Fruit fly (Drosophila melanogaster): ENCODE data around the gene mtgo.

The mtgo gene

DNA sequence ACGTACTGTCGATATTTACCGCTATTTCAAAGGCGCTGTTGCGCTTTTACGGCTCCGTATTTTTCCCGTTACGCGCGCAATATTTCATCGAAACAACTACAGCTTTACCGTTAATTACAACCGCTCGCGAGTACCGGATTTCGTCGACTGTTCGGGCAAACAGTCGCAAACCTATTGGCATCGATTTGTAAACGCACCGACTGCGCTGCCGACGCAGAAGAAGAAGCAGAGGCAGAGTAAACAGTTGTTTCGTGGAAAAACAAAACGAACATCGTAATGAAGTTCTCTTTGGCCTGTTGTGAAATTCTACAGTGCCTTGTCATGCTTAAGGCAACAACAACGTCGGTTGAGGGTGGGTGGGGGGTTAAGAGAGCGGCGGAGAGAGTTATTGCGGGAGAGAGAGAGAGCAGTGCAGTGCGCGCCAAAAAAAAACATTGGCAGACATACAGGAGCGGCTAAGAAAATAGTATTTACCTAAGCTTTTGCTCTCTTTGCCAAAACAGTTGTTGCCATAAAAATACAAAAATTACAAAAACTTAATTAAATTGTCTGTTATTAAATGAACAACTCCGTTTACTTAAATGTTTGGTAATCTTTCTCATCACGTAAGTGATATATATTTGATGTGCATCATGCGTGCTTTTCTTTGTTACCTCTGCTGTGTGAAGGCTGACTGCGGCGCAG is 12.0 kb upstream of the mtgo start, which contains the start of gene CG5953 (continued):
- peak; percentile 94 for TF ChIP-seq CG2875 (GFP tag; optimal IDR thresholded peaks at IDR 0.05)
- TF ChIP-seq CG30020 (tag; optimal IDR thresholded peaks at IDR 0.05), result peak; percentile 71
- peak; percentile 87 for TF ChIP-seq sim (GFP tag; IDR thresholded peaks at IDR 0.05)
- TF ChIP-seq vnd (GFP tag; IDR thresholded peaks at IDR 0.05; ENCODE audit: partially characterized antibody), result no peak
- peak; percentile 58; the same call in 1 of the 2 replicates for TF ChIP-seq Dip2 (GFP tag; IDR thresholded peaks at IDR 0.05)
- peak; percentile 82 for TF ChIP-seq dm (GFP tag; optimal IDR thresholded peaks at IDR 0.05)
- TF ChIP-seq Lpt (GFP tag; optimal IDR thresholded peaks at IDR 0.05), result no peak
- TF ChIP-seq slbo (GFP tag; IDR thresholded peaks at IDR 0.05), result peak; percentile 96
- TF ChIP-seq caup (GFP tag; optimal IDR thresholded peaks at IDR 0.05; ENCODE audit: severe bottlenecking), result peak; percentile 95
- TF ChIP-seq ro (GFP tag; IDR thresholded peaks at IDR 0.05), result peak; percentile 90
- peak; percentile 94 for TF ChIP-seq CG6683 (GFP tag; optimal IDR thresholded peaks at IDR 0.05)
- peak; percentile 93 for TF ChIP-seq CG4360 (GFP tag; IDR thresholded peaks at IDR 0.05)
- TF ChIP-seq bbx (GFP tag; IDR thresholded peaks at IDR 0.05; ENCODE audit: partially characterized antibody), result peak; percentile 69; the same call in 1 of the 2 replicates
- TF ChIP-seq Neu2 (GFP tag; optimal IDR thresholded peaks at IDR 0.05; ENCODE audit: borderline replicate concordance), result peak; percentile 41
- peak; percentile 85 for TF ChIP-seq CG13123 (GFP tag; optimal IDR thresholded peaks at IDR 0.05)
- TF ChIP-seq Ptx1 (GFP tag; IDR thresholded peaks at IDR 0.05), result peak; percentile 98
- peak; percentile 94 for TF ChIP-seq CG17612 (GFP tag; IDR thresholded peaks at IDR 0.05)
- TF ChIP-seq CG7786 (GFP tag; optimal IDR thresholded peaks at IDR 0.05), result peak; percentile 94
- TF ChIP-seq pan (optimal IDR thresholded peaks at IDR 0.05), result no peak
- peak in 1 of 2 experiments; percentile 98 for TF ChIP-seq pan (GFP tag; optimal IDR thresholded peaks at IDR 0.05 in 1 of 2, IDR thresholded peaks at IDR 0.05 in 1 of 2)
- no peak for TF ChIP-seq lov (optimal IDR thresholded peaks at IDR 0.05)
- TF ChIP-seq lov (GFP tag; IDR thresholded peaks at IDR 0.05), result peak; percentile 89; the same call in 2 of the 3 replicates
- TF ChIP-seq CG7963 (GFP tag; IDR thresholded peaks at IDR 0.05; ENCODE audit: partially characterized antibody), result no peak
- TF ChIP-seq CG3065 (GFP tag; optimal IDR thresholded peaks at IDR 0.05), result peak; percentile 77
- peak; percentile 89 for TF ChIP-seq Atf3 (GFP tag; optimal IDR thresholded peaks at IDR 0.05)
- peak; percentile 92 for TF ChIP-seq bowl (GFP tag; IDR thresholded peaks at IDR 0.05)
- TF ChIP-seq gem (tag; optimal IDR thresholded peaks at IDR 0.05), result peak; percentile 98
- peak; percentile 43 for TF ChIP-seq MESR4 (GFP tag; optimal IDR thresholded peaks at IDR 0.05)
- peak; percentile 70 for TF ChIP-seq Ets97D (GFP tag; optimal IDR thresholded peaks at IDR 0.05)
- peak; percentile 84 for TF ChIP-seq her (GFP tag; optimal IDR thresholded peaks at IDR 0.05)
- TF ChIP-seq pzg (GFP tag; optimal IDR thresholded peaks at IDR 0.05), result peak; percentile 14
- peak; percentile 92 for TF ChIP-seq shn (GFP tag; optimal IDR thresholded peaks at IDR 0.05)
- peak; percentile 76 for TF ChIP-seq CG4282 (GFP tag; optimal IDR thresholded peaks at IDR 0.05)
- TF ChIP-seq CG15269 (tag; optimal IDR thresholded peaks at IDR 0.05), result peak; percentile 96
- peak; percentile 97 for TF ChIP-seq CG8924 (tag; optimal IDR thresholded peaks at IDR 0.05)
- peak; percentile 81 for TF ChIP-seq B-H2 (GFP tag; optimal IDR thresholded peaks at IDR 0.05)
- no peak; the same call in 1 of the 2 replicates for TF ChIP-seq amos (GFP tag; IDR thresholded peaks at IDR 0.05; ENCODE audit: partially characterized antibody)
- TF ChIP-seq CG2889 (GFP tag; IDR thresholded peaks at IDR 0.05), result peak; percentile 95
- TF ChIP-seq CG31441 (GFP tag; IDR thresholded peaks at IDR 0.05), result peak; percentile 93
- TF ChIP-seq CG2129 (GFP tag; IDR thresholded peaks at IDR 0.05; ENCODE audit: partially characterized antibody), result no peak
- no peak for TF ChIP-seq nerfin-2 (GFP tag; IDR thresholded peaks at IDR 0.05; ENCODE audit: partially characterized antibody)
- peak; percentile 32; the same call in 1 of the 3 replicates for TF ChIP-seq sr (GFP tag; IDR thresholded peaks at IDR 0.05)
- peak; percentile 87 for TF ChIP-seq CG17802 (tag; optimal IDR thresholded peaks at IDR 0.05)
- TF ChIP-seq Vsx1 (GFP tag; optimal IDR thresholded peaks at IDR 0.05), result peak; percentile 90
- peak; percentile 90 for TF ChIP-seq Antp (GFP tag; optimal IDR thresholded peaks at IDR 0.05)
- TF ChIP-seq CG16813 (GFP tag; IDR thresholded peaks at IDR 0.05; ENCODE audit: partially characterized antibody), result peak; percentile 33; the same call in 1 of the 3 replicates
- peak; percentile 94 for TF ChIP-seq CG9817 (tag; optimal IDR thresholded peaks at IDR 0.05)
- TF ChIP-seq Opbp (GFP tag; IDR thresholded peaks at IDR 0.05; ENCODE audit: partially characterized antibody), result peak; percentile 63; the same call in 2 of the 3 replicates

Measured in whole organism, embryonic.